Fruit fly (Drosophila melanogaster): ENCODE measurements around the gene CG7295.

Gene CG7295

dm6 chr2L:1836238-1836637 lies 33.4 kb upstream of the CG7295 start, which contains the start of gene wry:
Gene wry (plus strand): TSS chr2L:1836538.
- TF ChIP-seq CG6276 (GFP tag; optimal IDR thresholded peaks at IDR 0.05) (no peak), CG8319 (GFP tag; optimal IDR thresholded peaks at IDR 0.05) (no peak), CG7368 (GFP tag; optimal IDR thresholded peaks at IDR 0.05) (no peak), CG6163 (GFP tag; IDR thresholded peaks at IDR 0.05) (no peak), lz (GFP tag; optimal IDR thresholded peaks at IDR 0.05) (no peak), fd59A (GFP tag; optimal IDR thresholded peaks at IDR 0.05) (no peak), Blimp-1 (GFP tag; optimal IDR thresholded peaks at IDR 0.05) (no peak), salr (GFP tag; optimal IDR thresholded peaks at IDR 0.05) (no peak), CG4318 (GFP tag; optimal IDR thresholded peaks at IDR 0.05) (no peak), CG3032 (tag; optimal IDR thresholded peaks at IDR 0.05) (no peak), vri (GFP tag; optimal IDR thresholded peaks at IDR 0.05) (no peak), net (GFP tag; optimal IDR thresholded peaks at IDR 0.05) (no peak), esn (GFP tag; optimal IDR thresholded peaks at IDR 0.05) (no peak), Gug (GFP tag; IDR thresholded peaks at IDR 0.05) (no peak), CG15336 (GFP tag; IDR thresholded peaks at IDR 0.05) (no peak), fkh (GFP tag; optimal IDR thresholded peaks at IDR 0.05) (no peak), dsx (GFP tag; optimal IDR thresholded peaks at IDR 0.05; ENCODE audit: poor library complexity, severe bottlenecking) (no peak)

- TF ChIP-seq fd59A (GFP tag; optimal IDR thresholded peaks at IDR 0.05) (no peak), Sox15 (GFP tag; optimal IDR thresholded peaks at IDR 0.05) (no peak), pdm3 (GFP tag; optimal IDR thresholded peaks at IDR 0.05) (no peak), Eip93F (GFP tag; optimal IDR thresholded peaks at IDR 0.05) (no peak), CG6792 (GFP tag; optimal IDR thresholded peaks at IDR 0.05) (no peak), dac (GFP tag; optimal IDR thresholded peaks at IDR 0.05) (peak; percentile 0), CG4318 (GFP tag; optimal IDR thresholded peaks at IDR 0.05) (no peak), dsx (GFP tag; optimal IDR thresholded peaks at IDR 0.05; ENCODE audit: poor library complexity, severe bottlenecking) (no peak), CG6276 (GFP tag; optimal IDR thresholded peaks at IDR 0.05) (no peak), Blimp-1 (GFP tag; optimal IDR thresholded peaks at IDR 0.05) (no peak), Sox14 (GFP tag; optimal IDR thresholded peaks at IDR 0.05) (no peak), CG10669 (GFP tag; optimal IDR thresholded peaks at IDR 0.05) (no peak), Lpt (GFP tag; optimal IDR thresholded peaks at IDR 0.05) (no peak), CG34406 (GFP tag; optimal IDR thresholded peaks at IDR 0.05) (no peak), svp (GFP tag) (peak; percentile 59), salr (GFP tag; optimal IDR thresholded peaks at IDR 0.05) (no peak), CG10631 (GFP tag; optimal IDR thresholded peaks at IDR 0.05) (no peak), Eip75B (GFP tag; optimal IDR thresholded peaks at IDR 0.05) (no peak), topi (GFP tag; optimal IDR thresholded peaks at IDR 0.05) (no peak), OdsH (GFP tag; optimal IDR thresholded peaks at IDR 0.05) (peak; percentile 9), CG11294 (GFP tag; IDR thresholded peaks at IDR 0.05) (no peak), vri (GFP tag; optimal IDR thresholded peaks at IDR 0.05) (no peak), CG6163 (GFP tag; IDR thresholded peaks at IDR 0.05) (peak; percentile 56; the same call in 2 of the 3 replicates), Gug (GFP tag; IDR thresholded peaks at IDR 0.05) (0 out of 2 replicates have a peak, but pooled peaks have one; percentile 17), achi (GFP tag; optimal IDR thresholded peaks at IDR 0.05) (peak; percentile 4), Hr39 (GFP tag; optimal IDR thresholded peaks at IDR 0.05) (no peak), fkh (GFP tag; optimal IDR thresholded peaks at IDR 0.05) (no peak), CG8319 (GFP tag; optimal IDR thresholded peaks at IDR 0.05) (no peak), CG16779 (tag; optimal IDR thresholded peaks at IDR 0.05) (no peak), Smox (GFP tag; optimal IDR thresholded peaks at IDR 0.05) (no peak), Eip78C (GFP tag) (peak; percentile 42), CG11902 (GFP tag; optimal IDR thresholded peaks at IDR 0.05) (no peak), CG1621 (tag; optimal IDR thresholded peaks at IDR 0.05) (no peak), esn (GFP tag; optimal IDR thresholded peaks at IDR 0.05) (no peak), CG8119 (GFP tag; IDR thresholded peaks at IDR 0.05) (no peak), CG6854 (GFP tag; optimal IDR thresholded peaks at IDR 0.05) (no peak), CG11762 (GFP tag; optimal IDR thresholded peaks at IDR 0.05; ENCODE audit: insufficient read depth) (no peak), CG15336 (GFP tag; IDR thresholded peaks at IDR 0.05) (no peak), Hr4 (GFP tag; optimal IDR thresholded peaks at IDR 0.05) (no peak), CG32006 (GFP tag; optimal IDR thresholded peaks at IDR 0.05) (peak; percentile 37), lz (GFP tag; optimal IDR thresholded peaks at IDR 0.05) (no peak), cyc (GFP tag; optimal IDR thresholded peaks at IDR 0.05) (no peak), CG31627 (GFP tag; optimal IDR thresholded peaks at IDR 0.05) (no peak), Ets21C (GFP tag; optimal IDR thresholded peaks at IDR 0.05) (no peak), acj6 (GFP tag; optimal IDR thresholded peaks at IDR 0.05) (no peak)
These were observed 31.8 kb upstream of the CG7295 start for dm6 chr2L:1837717-1838368.

Data from whole organism, prepupa.